Worm (Caenorhabditis elegans) whole organism, late embryonic: ENCODE measurements around the gene W05E10.5.
A peak's percentile ranks its signal among the peaks of the same experiment; 100 is the strongest.

Experiments
- C08G9.2 ChIP-seq: sonication (generic microtip); optimal IDR thresholded peaks from 2 replicates; lab custom pipeline; 2016; ENCODE audit warnings: mild to moderate bottlenecking, missing genetic modification characterization, moderate library complexity, missing compliant biosample characterization
- C38D4.7 ChIP-seq: fragments of 200-800 bp; sonication (Bioruptor generic); optimal IDR thresholded peaks from 2 replicates; lab custom pipeline; 2018; ENCODE audit warnings: mild to moderate bottlenecking, missing genetic modification characterization, moderate library complexity, missing compliant biosample characterization
- ceh-18 ChIP-seq: sonication (generic microtip); optimal IDR thresholded peaks from 2 replicates; lab custom pipeline; 2016; ENCODE audit warnings: missing genetic modification characterization, missing compliant biosample characterization
- ceh-19 ChIP-seq: fragments of 200-800 bp; sonication (Bioruptor generic); optimal IDR thresholded peaks from 2 replicates; lab custom pipeline; 2018; ENCODE audit warnings: mild to moderate bottlenecking, missing genetic modification characterization, missing compliant biosample characterization
- ceh-31 ChIP-seq: sonication (generic microtip); optimal IDR thresholded peaks from 2 replicates; lab custom pipeline; 2016; ENCODE audit warnings: missing genetic modification characterization, missing compliant biosample characterization
- ceh-6 ChIP-seq: fragments of 200-800 bp; sonication (Bioruptor generic); optimal IDR thresholded peaks from 2 replicates; lab custom pipeline; 2018; ENCODE audit warnings: mild to moderate bottlenecking, missing genetic modification characterization, missing compliant biosample characterization
- elt-2 ChIP-seq: sonication (generic microtip); optimal IDR thresholded peaks from 2 replicates; lab custom pipeline; 2016; ENCODE audit warnings: missing genetic modification reagents, missing genetic modification characterization, missing compliant biosample characterization
- ets-4 ChIP-seq: sonication (generic microtip); optimal IDR thresholded peaks from 2 replicates; lab custom pipeline; 2016; ENCODE audit warnings: missing genetic modification characterization, missing compliant biosample characterization
- lim-6 ChIP-seq: sonication (generic microtip); optimal IDR thresholded peaks from 2 replicates; lab custom pipeline; 2016; ENCODE audit warnings: missing genetic modification characterization, missing compliant biosample characterization
- pqm-1 ChIP-seq: sonication (generic microtip); optimal IDR thresholded peaks from 2 replicates; lab custom pipeline; 2016; ENCODE audit warnings: missing genetic modification characterization, missing compliant biosample characterization
- rnt-1 ChIP-seq: sonication (generic microtip); optimal IDR thresholded peaks from 2 replicates; lab custom pipeline; 2016; ENCODE audit warnings: missing genetic modification characterization, missing compliant biosample characterization

The W05E10.5 gene

DNA sequence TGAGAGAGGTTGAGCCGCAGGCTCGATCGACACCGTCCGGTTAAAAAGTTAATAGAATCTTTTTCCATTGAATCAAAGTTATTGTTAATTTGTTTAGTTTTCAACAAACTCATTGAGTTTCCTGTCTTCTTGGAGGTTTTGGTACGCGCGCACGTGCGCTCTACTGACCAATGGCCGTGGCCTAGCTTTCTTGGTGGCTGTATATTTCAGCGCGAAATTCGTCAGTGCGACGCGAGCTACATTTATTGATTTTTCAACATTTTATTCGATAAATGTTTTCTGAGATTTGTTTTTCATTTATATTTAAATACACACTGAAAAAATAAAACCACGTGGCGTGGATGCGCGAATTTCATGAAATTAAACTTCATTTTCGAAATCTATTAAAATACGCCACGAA lies 51.3 kb downstream of the W05E10.5 start, which contains the start of gene bir-1 (continued):
- TF ChIP-seq ets-4 (peak; percentile 86), ceh-19 (GFP tag; lab: Kevin White, UChicago) (no peak), C08G9.2 (tag; lab: Kevin White, UChicago) (peak; percentile 89), elt-2 (tag; lab: Kevin White, UChicago) (peak; percentile 44), ceh-31 (peak; percentile 94), pqm-1 (tag; lab: Kevin White, UChicago) (peak; percentile 34), ceh-18 (tag; lab: Kevin White, UChicago) (peak; percentile 33), rnt-1 (tag; lab: Kevin White, UChicago) (peak; percentile 59), lim-6 (tag; lab: Kevin White, UChicago) (peak; percentile 38), ceh-6 (no peak), C38D4.7 (GFP tag; lab: Kevin White, UChicago) (no peak)
